Fruit fly (Drosophila melanogaster) whole organism, embryonic: Measurements from ENCODE around the gene TyrRS.
A peak's percentile ranks its signal among the peaks of the same experiment; 100 is the strongest.

Experiments
- ATbp ChIP-seq: fragments of 200-800 bp; sonication (Bioruptor generic); optimal IDR thresholded peaks from 2 replicates; lab custom pipeline; 2017; ENCODE audit warnings: missing biosample characterization, mild to moderate bottlenecking, missing genetic modification characterization, missing genetic modification reagents
- CG10267 ChIP-seq: fragments of 200-800 bp; sonication (Bioruptor generic); optimal IDR thresholded peaks from 2 replicates; lab custom pipeline; 2018; ENCODE audit warnings: missing biosample characterization, mild to moderate bottlenecking, missing genetic modification characterization, moderate library complexity
- CG10321 ChIP-seq: fragments of 200-800 bp; sonication (Bioruptor generic); IDR thresholded peaks from 2 replicates; pipeline ENCODE4 v1.3.6; 2022; ENCODE audit warnings: missing biosample characterization, missing genetic modification characterization
- CG10366 ChIP-seq: fragments of 200-800 bp; sonication (Bioruptor generic); IDR thresholded peaks from 2 replicates; pipeline ENCODE4 v1.3.6; 2022; ENCODE audit warnings: missing biosample characterization, missing genetic modification characterization
- CG10565 ChIP-seq: fragments of 200-800 bp; sonication (Bioruptor generic); optimal IDR thresholded peaks from 3 replicates; lab custom pipeline; 2016; ENCODE audit warnings: missing biosample characterization, mild to moderate bottlenecking, missing genetic modification characterization
- CG10959 ChIP-seq: fragments of 200-800 bp; sonication (Bioruptor generic); IDR thresholded peaks from 2 replicates; pipeline ENCODE4 v1.3.6; 2022; ENCODE audit warnings: missing biosample characterization, missing genetic modification characterization
- CG11560 ChIP-seq: fragments of 200-800 bp; sonication (Bioruptor generic); IDR thresholded peaks from 3 replicates; pipeline ENCODE4 v1.3.6; 2022; ENCODE audit warnings: missing biosample characterization, missing genetic modification characterization
- CG12769 ChIP-seq: fragments of 200-800 bp; sonication (Bioruptor generic); optimal IDR thresholded peaks from 2 replicates; lab custom pipeline; 2019; ENCODE audit warnings: missing biosample characterization, mild to moderate bottlenecking, missing genetic modification characterization, moderate library complexity
- CG13123 ChIP-seq: fragments of 200-800 bp; sonication (Bioruptor generic); optimal IDR thresholded peaks from 2 replicates; lab custom pipeline; 2016; ENCODE audit warnings: missing biosample characterization, missing genetic modification characterization
- CG14014 ChIP-seq: fragments of 200-800 bp; sonication (Bioruptor generic); IDR thresholded peaks from 2 replicates; pipeline ENCODE4 v1.3.6; 2022; ENCODE audit warnings: missing biosample characterization, missing genetic modification characterization
- CG15479 ChIP-seq: fragments of 200-800 bp; sonication (Bioruptor generic); optimal IDR thresholded peaks from 3 replicates; lab custom pipeline; 2019; ENCODE audit warnings: missing biosample characterization, mild to moderate bottlenecking, missing genetic modification characterization, moderate library complexity
- CG15514 ChIP-seq: fragments of 200-800 bp; sonication (Bioruptor generic); optimal IDR thresholded peaks from 3 replicates; lab custom pipeline; 2017; ENCODE audit warnings: missing biosample characterization, missing genetic modification characterization, mild to moderate bottlenecking, moderate library complexity, missing genetic modification reagents
- CG2116 ChIP-seq: fragments of 200-800 bp; sonication (Bioruptor generic); optimal IDR thresholded peaks from 3 replicates; lab custom pipeline; 2018; ENCODE audit warnings: missing biosample characterization, mild to moderate bottlenecking, missing genetic modification characterization
- CG34224 ChIP-seq: fragments of 200-800 bp; sonication (Bioruptor generic); IDR thresholded peaks from 3 replicates; pipeline ENCODE4 v1.3.6; 2022; ENCODE audit warnings: missing biosample characterization, missing genetic modification characterization; ENCODE audit not compliant: partially characterized antibody
- CG34422 ChIP-seq: fragments of 200-800 bp; sonication (Bioruptor generic); IDR thresholded peaks from 3 replicates; pipeline ENCODE4 v1.3.6; 2022; ENCODE audit warnings: missing biosample characterization, missing genetic modification characterization
- CG3838 ChIP-seq: fragments of 200-800 bp; sonication (Bioruptor generic); optimal IDR thresholded peaks from 3 replicates; lab custom pipeline; 2016; ENCODE audit warnings: missing biosample characterization, missing genetic modification characterization
- CG43689 ChIP-seq: fragments of 200-800 bp; sonication (Bioruptor generic); IDR thresholded peaks from 2 replicates; pipeline ENCODE4 v1.3.6; 2022; ENCODE audit warnings: missing biosample characterization, missing genetic modification characterization
- CG6813 ChIP-seq: fragments of 200-800 bp; sonication (Bioruptor generic); optimal IDR thresholded peaks from 2 replicates; lab custom pipeline; 2017; ENCODE audit warnings: missing biosample characterization, missing genetic modification characterization, mild to moderate bottlenecking, moderate library complexity, missing genetic modification reagents
- CG7271 ChIP-seq: fragments of 200-800 bp; sonication (Bioruptor generic); optimal IDR thresholded peaks from 2 replicates; lab custom pipeline; 2018; ENCODE audit warnings: missing biosample characterization, mild to moderate bottlenecking, missing genetic modification characterization, moderate library complexity
- CG8281 ChIP-seq: fragments of 200-800 bp; sonication (Bioruptor generic); optimal IDR thresholded peaks from 2 replicates; lab custom pipeline; 2018; ENCODE audit warnings: missing biosample characterization, mild to moderate bottlenecking, missing genetic modification characterization, moderate library complexity
- E2f2 ChIP-seq: fragments of 200-800 bp; sonication (Bioruptor generic); IDR thresholded peaks from 2 replicates; pipeline ENCODE4 v1.3.6; 2022; ENCODE audit warnings: missing biosample characterization, missing genetic modification characterization
- Neu2 ChIP-seq: fragments of 200-800 bp; sonication (Bioruptor generic); optimal IDR thresholded peaks from 3 replicates; lab custom pipeline; 2016; ENCODE audit warnings: missing biosample characterization, missing genetic modification characterization, borderline replicate concordance
- Rfx ChIP-seq: fragments of 200-800 bp; sonication (Bioruptor generic); IDR thresholded peaks from 2 replicates; pipeline ENCODE4 v1.3.6; 2022; ENCODE audit warnings: missing biosample characterization, missing genetic modification characterization
- Ssrp ChIP-seq: fragments of 200-800 bp; sonication (Bioruptor generic); optimal IDR thresholded peaks from 2 replicates; lab custom pipeline; 2018; ENCODE audit warnings: missing biosample characterization, mild to moderate bottlenecking, missing genetic modification characterization, moderate library complexity
- Taf1 ChIP-seq: fragments of 200-800 bp; sonication (Bioruptor generic); IDR thresholded peaks from 2 replicates; pipeline ENCODE4 v1.3.6; 2022; ENCODE audit warnings: missing biosample characterization, missing genetic modification characterization
- amos ChIP-seq: fragments of 200-800 bp; sonication (Bioruptor generic); IDR thresholded peaks from 2 replicates; pipeline ENCODE4 v1.3.6; 2022; ENCODE audit warnings: missing biosample characterization, missing genetic modification characterization; ENCODE audit not compliant: partially characterized antibody
- cg ChIP-seq: fragments of 200-800 bp; sonication (Bioruptor generic); optimal IDR thresholded peaks from 3 replicates; lab custom pipeline; 2019; ENCODE audit warnings: missing biosample characterization, mild to moderate bottlenecking, missing genetic modification characterization, moderate library complexity
- chinmo ChIP-seq: fragments of 200-800 bp; sonication (Bioruptor generic); IDR thresholded peaks from 4 replicates; pipeline ENCODE4 v1.3.6; 2022; ENCODE audit warnings: missing biosample characterization, missing genetic modification characterization; ENCODE audit not compliant: partially characterized antibody
- chm ChIP-seq: fragments of 200-800 bp; sonication (Bioruptor generic); IDR thresholded peaks from 2 replicates; pipeline ENCODE4 v1.3.6; 2022; ENCODE audit warnings: missing biosample characterization, missing genetic modification characterization
- croc ChIP-seq: fragments of 200-800 bp; sonication (Bioruptor generic); conservative IDR thresholded peaks from 3 replicates; pipeline ENCODE4 v1.3.6; 2022; ENCODE audit warnings: missing biosample characterization, missing genetic modification characterization
- dati ChIP-seq: fragments of 200-800 bp; sonication (Bioruptor generic); IDR thresholded peaks from 2 replicates; pipeline ENCODE4 v1.3.6; 2022; ENCODE audit warnings: missing biosample characterization, missing genetic modification characterization
- dmrt11E ChIP-seq: fragments of 200-800 bp; sonication (Bioruptor generic); optimal IDR thresholded peaks from 3 replicates; lab custom pipeline; 2018; ENCODE audit warnings: missing biosample characterization, mild to moderate bottlenecking, missing genetic modification characterization, moderate library complexity
- exex ChIP-seq: fragments of 200-800 bp; sonication (Bioruptor generic); optimal IDR thresholded peaks from 4 replicates; lab custom pipeline; 2018; ENCODE audit warnings: missing biosample characterization, mild to moderate bottlenecking, missing genetic modification characterization, moderate library complexity
- gcm ChIP-seq: fragments of 200-800 bp; sonication (Bioruptor generic); optimal IDR thresholded peaks from 2 replicates; lab custom pipeline; 2019; ENCODE audit warnings: missing biosample characterization, mild to moderate bottlenecking, missing genetic modification characterization, moderate library complexity
- gem ChIP-seq: fragments of 200-800 bp; sonication (Bioruptor generic); optimal IDR thresholded peaks from 2 replicates; lab custom pipeline; 2019; ENCODE audit warnings: missing biosample characterization, mild to moderate bottlenecking, missing genetic modification characterization, moderate library complexity
- gfzf ChIP-seq: fragments of 200-800 bp; sonication (Bioruptor generic); optimal IDR thresholded peaks from 2 replicates; lab custom pipeline; 2016; ENCODE audit warnings: missing biosample characterization, mild to moderate bottlenecking, missing genetic modification characterization, moderate library complexity
- gsb ChIP-seq: fragments of 200-800 bp; sonication (Bioruptor generic); IDR thresholded peaks from 2 replicates; pipeline ENCODE4 v1.3.6; 2022; ENCODE audit warnings: missing biosample characterization, missing genetic modification characterization
- kah ChIP-seq: fragments of 200-800 bp; sonication (Bioruptor generic); optimal IDR thresholded peaks from 2 replicates; lab custom pipeline; 2018; ENCODE audit warnings: missing biosample characterization, mild to moderate bottlenecking, missing genetic modification characterization
- kni ChIP-seq: fragments of 200-800 bp; sonication (Bioruptor generic); optimal IDR thresholded peaks from 3 replicates; lab custom pipeline; 2017; ENCODE audit warnings: mild to moderate bottlenecking, missing biosample characterization, missing genetic modification reagents, missing genetic modification characterization
- lilli ChIP-seq: fragments of 200-800 bp; sonication (Bioruptor generic); optimal IDR thresholded peaks from 3 replicates; lab custom pipeline; 2016; ENCODE audit warnings: missing biosample characterization, missing genetic modification characterization
- lola ChIP-seq, 3 experiments: fragments of >200 bp in 2 of 3; fragments of 200-800 bp in 1 of 3; sonication (Bioruptor generic) in 1 of 3; optimal IDR thresholded peaks; 2 replicates each; lab custom pipeline; 2017 to 2019; ENCODE audit warnings: missing biosample characterization in 3 of 3, missing genetic modification characterization in 3 of 3, mild to moderate bottlenecking in 1 of 3, moderate library complexity in 1 of 3
- ranshi ChIP-seq: fragments of 200-800 bp; sonication (Bioruptor generic); IDR thresholded peaks from 2 replicates; pipeline ENCODE4 v1.3.6; 2022; ENCODE audit warnings: missing biosample characterization, missing genetic modification characterization
- sna ChIP-seq: fragments of 200-800 bp; sonication (Bioruptor generic); IDR thresholded peaks from 2 replicates; pipeline ENCODE4 v1.3.6; 2022; ENCODE audit warnings: missing biosample characterization, missing genetic modification characterization; ENCODE audit not compliant: partially characterized antibody
- tio ChIP-seq: fragments of 200-800 bp; sonication (Bioruptor generic); optimal IDR thresholded peaks from 2 replicates; lab custom pipeline; 2017; ENCODE audit warnings: missing biosample characterization, missing genetic modification characterization, inconsistent platforms
- tup ChIP-seq: fragments of 200-800 bp; sonication (Bioruptor generic); optimal IDR thresholded peaks from 2 replicates; lab custom pipeline; 2016; ENCODE audit warnings: missing biosample characterization, mild to moderate bottlenecking, missing genetic modification characterization, moderate library complexity
- tx ChIP-seq: fragments of 200-800 bp; sonication (Bioruptor generic); optimal IDR thresholded peaks from 2 replicates; lab custom pipeline; 2016; ENCODE audit warnings: missing biosample characterization, missing genetic modification characterization
- usp ChIP-seq: fragments of >200 bp; optimal IDR thresholded peaks from 2 replicates; lab custom pipeline; 2017; ENCODE audit warnings: missing biosample characterization, missing genetic modification characterization
- wor ChIP-seq: fragments of 200-800 bp; sonication (Bioruptor generic); IDR thresholded peaks from 2 replicates; pipeline ENCODE4 v1.3.6; 2022; ENCODE audit warnings: missing biosample characterization, missing genetic modification characterization
- zen2 ChIP-seq: fragments of 200-800 bp; sonication (Bioruptor generic); IDR thresholded peaks from 3 replicates; pipeline ENCODE4 v1.3.6; 2022; ENCODE audit warnings: missing biosample characterization, missing genetic modification characterization; ENCODE audit not compliant: partially characterized antibody

Gene TyrRS

DNA sequence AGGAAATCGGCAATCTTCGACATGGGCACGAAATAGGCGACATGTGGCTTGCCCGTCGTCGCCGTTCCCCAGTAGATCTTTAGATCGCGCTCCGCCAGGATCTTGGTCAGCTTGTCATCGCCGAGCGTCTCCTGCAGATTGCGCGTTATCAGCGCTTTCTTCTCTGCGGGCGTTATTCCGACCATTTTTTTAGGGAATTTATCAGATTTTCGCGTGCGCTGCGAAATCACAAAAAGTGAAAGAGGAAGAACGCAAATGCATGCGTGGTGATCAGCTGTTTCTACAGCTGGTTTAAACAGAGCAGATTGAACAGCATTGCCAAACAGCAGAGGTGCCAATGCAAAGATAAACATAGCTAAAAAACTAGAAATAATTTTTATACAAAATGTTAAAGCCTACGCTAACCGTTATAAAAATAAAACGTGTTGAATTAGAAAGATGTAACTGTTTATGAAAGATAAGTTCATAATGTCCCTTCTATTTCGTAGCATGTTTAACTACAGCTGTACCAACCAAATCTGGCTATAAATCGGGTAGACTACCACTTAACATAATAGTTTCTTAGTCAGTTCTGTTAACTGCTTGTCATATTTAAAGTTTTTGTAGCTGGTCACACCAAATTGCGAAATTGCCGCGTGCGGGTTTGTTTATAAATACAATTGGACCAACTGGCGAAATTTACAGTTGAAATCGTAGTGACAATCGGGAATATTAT lies at the start of gene TyrRS, which contains the start of gene CG33158 (continued):
- TF ChIP-seq CG12769 (tag; lab: Kevin White, UChicago) (no peak), usp (no peak), kni (GFP tag; lab: Kevin White, UChicago) (peak; percentile 84), CG14014 (no peak), cg (no peak), wor (no peak), CG8281 (tag; lab: Kevin White, UChicago) (no peak), E2f2 (GFP tag; lab: Robert Waterston, UW) (peak; percentile 47), CG34224 (GFP tag; lab: Robert Waterston, UW) (0 out of 3 replicates have a peak, but pooled peaks have one; percentile 16), chm (GFP tag; lab: Robert Waterston, UW) (no peak), tup (GFP tag; lab: Kevin White, UChicago) (no peak), gfzf (peak; percentile 77), tio (GFP tag; lab: Kevin White, UChicago) (no peak), ranshi (GFP tag; lab: Robert Waterston, UW) (no peak), CG6813 (GFP tag; lab: Kevin White, UChicago) (no peak), sna (GFP tag; lab: Robert Waterston, UW) (no peak), CG11560 (tag; lab: Robert Waterston, UW) (no peak), croc (GFP tag; lab: Robert Waterston, UW) (no peak), CG7271 (tag; lab: Kevin White, UChicago) (no peak), Taf1 (no peak), CG10366 (no peak), dati (GFP tag; lab: Robert Waterston, UW) (no peak), CG10959 (no peak), lola (GFP tag; optimal IDR thresholded peaks at IDR 0.05; lab: Kevin White, UChicago) (peak in 1 of 3 experiments; percentile 27), zen2 (GFP tag; lab: Robert Waterston, UW) (no peak), tx (GFP tag; lab: Kevin White, UChicago) (no peak), CG15479 (GFP tag; lab: Kevin White, UChicago) (peak; percentile 74), CG3838 (no peak), gcm (GFP tag; lab: Kevin White, UChicago) (peak; percentile 66), CG43689 (GFP tag; lab: Robert Waterston, UW) (no peak), CG10565 (GFP tag; lab: Kevin White, UChicago) (no peak), lilli (GFP tag; lab: Kevin White, UChicago) (no peak), Neu2 (GFP tag; lab: Kevin White, UChicago) (no peak), dmrt11E (tag; lab: Kevin White, UChicago) (peak; percentile 22), kah (GFP tag; lab: Kevin White, UChicago) (no peak), chinmo (GFP tag; lab: Robert Waterston, UW) (no peak), CG13123 (GFP tag; lab: Kevin White, UChicago) (no peak), Ssrp (no peak), CG2116 (peak; percentile 73), ATbp (GFP tag; lab: Kevin White, UChicago) (no peak), CG10321 (GFP tag; lab: Robert Waterston, UW) (no peak), Rfx (GFP tag; lab: Robert Waterston, UW) (no peak), gsb (GFP tag; lab: Robert Waterston, UW) (no peak), exex (no peak), CG15514 (no peak), amos (GFP tag; lab: Robert Waterston, UW) (no peak; the same call in 1 of the 2 replicates), CG34422 (GFP tag; lab: Robert Waterston, UW) (peak; percentile 62; the same call in 1 of the 3 replicates), gem (no peak), CG10267 (peak; percentile 28)
